Fruit fly (Drosophila melanogaster) Kc167 (cell line): ENCODE measurements around the gene Mst84Dd.

ENCODE experiments used
- h ChIP-seq: fragments of >200 bp; optimal IDR thresholded peaks from 3 replicates; lab custom pipeline; 2018; ENCODE audit warnings: missing external identifiers
- psq ChIP-seq: fragments of >200 bp; optimal IDR thresholded peaks from 2 replicates; lab custom pipeline; 2017; ENCODE audit warnings: missing external identifiers
- ttk ChIP-seq: sonication (Bioruptor generic); optimal IDR thresholded peaks from 2 replicates; lab custom pipeline; 2017; ENCODE audit warnings: missing external identifiers

dm6 chr3R:7346445-7346844 lies 17.1 kb downstream of the Mst84Dd start, which contains the start of gene nxf4:
- TF ChIP-seq ttk (lab: Kevin White, UChicago), result no peak
- TF ChIP-seq h, result peak; percentile 70
- TF ChIP-seq psq (lab: Kevin White, UChicago), result no peak
